Fruit fly (Drosophila melanogaster): Measurements from ENCODE around the gene primo-1.

dm6 chr3R:13709839-13710238 lies 1.8 kb downstream of the primo-1 start, which contains the start of gene Argp:
- TF ChIP-seq achi (GFP tag; optimal IDR thresholded peaks at IDR 0.05) (no peak), CG6163 (GFP tag; IDR thresholded peaks at IDR 0.05) (no peak), vri (GFP tag; optimal IDR thresholded peaks at IDR 0.05) (no peak), fkh (GFP tag; optimal IDR thresholded peaks at IDR 0.05) (no peak), CG6792 (GFP tag; optimal IDR thresholded peaks at IDR 0.05) (no peak), OdsH (GFP tag; optimal IDR thresholded peaks at IDR 0.05) (no peak), Ets96B (tag; optimal IDR thresholded peaks at IDR 0.05) (no peak), Sox102F (GFP tag; optimal IDR thresholded peaks at IDR 0.05) (no peak), Eip75B (GFP tag; optimal IDR thresholded peaks at IDR 0.05) (no peak), Hr38 (GFP tag; optimal IDR thresholded peaks at IDR 0.05) (no peak), Smox (GFP tag; optimal IDR thresholded peaks at IDR 0.05) (no peak), Hr39 (GFP tag; optimal IDR thresholded peaks at IDR 0.05) (no peak), CG16779 (tag; optimal IDR thresholded peaks at IDR 0.05) (no peak)
